Worm (Caenorhabditis elegans): ENCODE measurements around the gene ugt-29.
A peak's percentile ranks its signal among the peaks of the same experiment; 100 is the strongest.

ugt-29 gene

ce11 chrV:731330-731729 lies 31.9 kb upstream of the ugt-29 start (continued):
- TF ChIP-seq fkh-8 (tag; optimal IDR thresholded peaks at IDR 0.05) (no peak), lin-15B (tag; optimal IDR thresholded peaks at IDR 0.05) (no peak)

ce11 chrV:730216-730615 lies 30.8 kb upstream of the ugt-29 start:
- TF ChIP-seq nhr-11 (tag; optimal IDR thresholded peaks at IDR 0.05) = no peak
- peak; percentile 56; the same call in 1 of the 2 replicates for TF ChIP-seq grh-1 (GFP tag; IDR thresholded peaks at IDR 0.05)
- no peak for TF ChIP-seq irx-1 (tag; optimal IDR thresholded peaks at IDR 0.05)
- TF ChIP-seq unc-62 (GFP tag; optimal IDR thresholded peaks at IDR 0.05) = no peak
- no peak for TF ChIP-seq ceh-63 (GFP tag; optimal IDR thresholded peaks at IDR 0.05)
- TF ChIP-seq tbx-2 (tag; optimal IDR thresholded peaks at IDR 0.05) = peak; percentile 63
- TF ChIP-seq hpl-2 (GFP tag; optimal IDR thresholded peaks at IDR 0.05) = no peak
- TF ChIP-seq unc-30 (tag; optimal IDR thresholded peaks at IDR 0.05) = no peak
- TF ChIP-seq xbp-1 (tag; optimal IDR thresholded peaks at IDR 0.05) = peak; percentile 5
- TF ChIP-seq egl-27 (tag; optimal IDR thresholded peaks at IDR 0.05) = no peak
- peak; percentile 88 for TF ChIP-seq nhr-71 (tag; optimal IDR thresholded peaks at IDR 0.05)
- no peak for TF ChIP-seq unc-130 (tag; optimal IDR thresholded peaks at IDR 0.05)
- peak; percentile 40 for TF ChIP-seq mep-1 (tag; optimal IDR thresholded peaks at IDR 0.05)
- no peak for TF ChIP-seq unc-98 (GFP tag; IDR thresholded peaks at IDR 0.05)
- no peak for TF ChIP-seq unc-86 (tag; optimal IDR thresholded peaks at IDR 0.05)
- TF ChIP-seq hlh-4 (tag; optimal IDR thresholded peaks at IDR 0.05) = no peak
- no peak for TF ChIP-seq vab-15 (tag; optimal IDR thresholded peaks at IDR 0.05)
- TF ChIP-seq skn-1 (tag; optimal IDR thresholded peaks at IDR 0.05) = no peak
- peak; percentile 71 for TF ChIP-seq lin-14 (GFP tag; optimal IDR thresholded peaks at IDR 0.05)
- peak; percentile 37 for TF ChIP-seq C04F5.9 (tag; optimal IDR thresholded peaks at IDR 0.05)
- TF ChIP-seq snpc-4 (tag; optimal IDR thresholded peaks at IDR 0.05) = no peak
- no peak for TF ChIP-seq zag-1 (tag; optimal IDR thresholded peaks at IDR 0.05)
- TF ChIP-seq ztf-11 (tag; optimal IDR thresholded peaks at IDR 0.05) = peak in 1 of 2 experiments; percentile 32
- no peak for TF ChIP-seq aly-2 (tag; optimal IDR thresholded peaks at IDR 0.05)
- no peak for TF ChIP-seq nhr-12 (tag; optimal IDR thresholded peaks at IDR 0.05)
- peak; percentile 94 for TF ChIP-seq nhr-19 (GFP tag; conservative IDR thresholded peaks at IDR 0.05)
- no peak; the same call in 1 of the 2 replicates for TF ChIP-seq ceh-88 (GFP tag; IDR thresholded peaks at IDR 0.05)
- TF ChIP-seq blmp-1 (tag; optimal IDR thresholded peaks at IDR 0.05) = peak; percentile 13
- TF ChIP-seq sox-4 (tag; optimal IDR thresholded peaks at IDR 0.05) = no peak
- TF ChIP-seq ceh-90 (tag; optimal IDR thresholded peaks at IDR 0.05) = no peak
- peak in 1 of 2 experiments; percentile 6 for TF ChIP-seq efl-1 (optimal IDR thresholded peaks at IDR 0.05)
- no peak for TF ChIP-seq efl-1 (GFP tag; optimal IDR thresholded peaks at IDR 0.05 in 1 of 2)
- TF ChIP-seq mdl-1 (tag; optimal IDR thresholded peaks at IDR 0.05) = peak in 1 of 2 experiments; percentile 73
- TF ChIP-seq fos-1 (tag; optimal IDR thresholded peaks at IDR 0.05) = no peak
- TF ChIP-seq nhr-237 (tag; optimal IDR thresholded peaks at IDR 0.05) = no peak
- no peak for TF ChIP-seq pqm-1 (tag; optimal IDR thresholded peaks at IDR 0.05)
- no peak for TF ChIP-seq nhr-76 (tag; optimal IDR thresholded peaks at IDR 0.05)
- no peak for TF ChIP-seq aha-1 (tag; optimal IDR thresholded peaks at IDR 0.05)
- peak in 1 of 2 experiments; percentile 77 for TF ChIP-seq lin-35 (GFP tag; optimal IDR thresholded peaks at IDR 0.05)
- TF ChIP-seq sup-37 (GFP tag; optimal IDR thresholded peaks at IDR 0.05) = peak; percentile 77
- no peak for TF ChIP-seq fkh-8 (tag; optimal IDR thresholded peaks at IDR 0.05)
- no peak for TF ChIP-seq F16B12.6 (tag; optimal IDR thresholded peaks at IDR 0.05)
- no peak for TF ChIP-seq zip-4 (GFP tag; optimal IDR thresholded peaks at IDR 0.05)
- no peak for TF ChIP-seq hlh-17 (GFP tag; optimal IDR thresholded peaks at IDR 0.05; ENCODE audit: borderline replicate concordance)
- peak; percentile 61 for TF ChIP-seq lir-3 (tag; optimal IDR thresholded peaks at IDR 0.05; ENCODE audit: poor library complexity)
- TF ChIP-seq swsn-7 (tag; optimal IDR thresholded peaks at IDR 0.05) = peak; percentile 0
- no peak for TF ChIP-seq ets-5 (GFP tag; IDR thresholded peaks at IDR 0.05)
- TF ChIP-seq nhr-47 (tag; optimal IDR thresholded peaks at IDR 0.05) = peak; percentile 49
- no peak for TF ChIP-seq pax-3 (tag; optimal IDR thresholded peaks at IDR 0.05)
- no peak for TF ChIP-seq Y116A8C.19 (tag; optimal IDR thresholded peaks at IDR 0.05; ENCODE audit: borderline replicate concordance)
- no peak for TF ChIP-seq mef-2 (tag; optimal IDR thresholded peaks at IDR 0.05)

Measured in whole organism, L1 larva.